Worm (Caenorhabditis elegans): ENCODE measurements around the gene F02E11.4.
"Not testable (repeated sequence)": the region's sequence is repeated elsewhere in the genome, so short reads cannot be mapped to it uniquely, and the experiment has no call there.

DNA sequence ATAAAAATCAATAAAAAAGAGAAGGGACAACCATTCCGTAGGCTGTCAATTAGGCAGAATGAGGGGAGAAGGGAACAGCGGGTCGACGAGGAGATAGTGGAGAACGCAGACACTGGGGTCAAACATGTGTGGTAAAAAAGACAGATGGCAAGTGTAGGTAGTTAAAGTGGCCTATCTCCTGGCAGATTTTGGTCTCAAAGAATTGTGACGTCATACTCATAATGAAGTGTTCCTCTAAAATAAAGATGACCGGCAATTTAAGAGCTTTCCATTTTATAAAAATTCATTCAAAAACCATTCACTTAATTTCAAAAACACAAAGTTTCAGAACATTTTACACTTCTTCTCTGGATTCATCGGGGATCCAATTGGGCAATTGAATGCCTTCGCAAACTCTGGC is 32.4 kb upstream of the F02E11.4 start:
- TF ChIP-seq ama-1 (optimal IDR thresholded peaks at IDR 0.05); ets-7 (tag; optimal IDR thresholded peaks at IDR 0.05); hmg-4 (GFP tag; optimal IDR thresholded peaks at IDR 0.05); tra-4 (tag; optimal IDR thresholded peaks at IDR 0.05); tbx-11 (GFP tag; IDR thresholded peaks at IDR 0.05); sea-1 (GFP tag; conservative IDR thresholded peaks at IDR 0.05); aly-1 (tag; optimal IDR thresholded peaks at IDR 0.05): not testable (repeated sequence)
